Worm (Caenorhabditis elegans) whole organism, mixed stage, embryonic: ENCODE results near the gene cyp-34A10.

Experiments used
- ceh-83 ChIP-seq: fragments of 200-800 bp; sonication (Bioruptor generic); optimal IDR thresholded peaks from 2 replicates; lab custom pipeline; 2018; ENCODE audit warnings: mild to moderate bottlenecking, missing genetic modification characterization, missing compliant biosample characterization
- elt-1 ChIP-seq: sonication (generic microtip); optimal IDR thresholded peaks from 2 replicates; lab custom pipeline; 2017; ENCODE audit warnings: missing genetic modification characterization, mild to moderate bottlenecking, missing compliant biosample characterization, antibody characterized with exemption, moderate library complexity, borderline replicate concordance; ENCODE audit not compliant: insufficient read depth
- elt-3 ChIP-seq: fragments of 150-350 bp; optimal IDR thresholded peaks from 2 replicates; lab custom pipeline; 2014; ENCODE audit warnings: missing biosample characterization, missing genetic modification characterization
- lin-13 ChIP-seq: fragments of 150-350 bp; optimal IDR thresholded peaks from 2 replicates; lab custom pipeline; 2014; ENCODE audit warnings: missing biosample characterization, missing genetic modification characterization
- nhr-12 ChIP-seq: fragments of 150-350 bp; optimal IDR thresholded peaks from 2 replicates; lab custom pipeline; 2014; ENCODE audit warnings: missing biosample characterization, missing genetic modification characterization
- nhr-237 ChIP-seq: fragments of 150-350 bp; optimal IDR thresholded peaks from 2 replicates; lab custom pipeline; 2014; ENCODE audit warnings: missing biosample characterization, missing genetic modification characterization
- nhr-76 ChIP-seq: sonication (generic microtip); optimal IDR thresholded peaks from 2 replicates; lab custom pipeline; 2017; ENCODE audit warnings: missing biosample characterization, missing genetic modification characterization
- snpc-4 ChIP-seq: fragments of 150-350 bp; optimal IDR thresholded peaks from 2 replicates; lab custom pipeline; 2014; ENCODE audit warnings: missing biosample characterization, missing genetic modification characterization

- TF ChIP-seq lin-13 (tag; lab: Kevin White, UChicago) (no peak), ceh-83 (GFP tag; lab: Kevin White, UChicago) (no peak), elt-3 (no peak), nhr-76 (tag; lab: Kevin White, UChicago) (no peak), snpc-4 (tag; lab: Kevin White, UChicago) (no peak), elt-1 (tag; lab: Kevin White, UChicago) (no peak), nhr-237 (no peak), nhr-12 (no peak)
Measured at ce11 chrV:3992334-3992733, 19.5 kb upstream of the cyp-34A10 start.
